Fruit fly (Drosophila melanogaster) whole organism, embryonic: ENCODE measurements around the gene Spt7.
A peak's percentile ranks its signal among the peaks of the same experiment; 100 is the strongest.

Experiments
- Awh ChIP-seq: fragments of 200-800 bp; sonication (Bioruptor generic); IDR thresholded peaks from 2 replicates; pipeline ENCODE4, ENCODE4 v1.3.6; 2022; ENCODE audit warnings: missing biosample characterization, missing genetic modification characterization
- Blimp-1 ChIP-seq: fragments of 200-800 bp; sonication (Bioruptor generic); optimal IDR thresholded peaks from 3 replicates; lab custom pipeline; 2018; ENCODE audit warnings: missing biosample characterization, missing genetic modification characterization, mild to moderate bottlenecking, moderate library complexity, missing genetic modification reagents
- CG10543 ChIP-seq: fragments of 200-800 bp; sonication (Bioruptor generic); optimal IDR thresholded peaks from 3 replicates; lab custom pipeline; 2017; ENCODE audit warnings: missing biosample characterization, mild to moderate bottlenecking, missing genetic modification characterization, moderate library complexity
- CG10979 ChIP-seq: fragments of 200-800 bp; sonication (Bioruptor generic); optimal IDR thresholded peaks from 2 replicates; lab custom pipeline; 2018; ENCODE audit warnings: missing biosample characterization, mild to moderate bottlenecking, missing genetic modification characterization, moderate library complexity
- CG11696 ChIP-seq: fragments of 200-800 bp; sonication (Bioruptor generic); IDR thresholded peaks from 2 replicates; pipeline ENCODE4 v1.3.6; 2022; ENCODE audit warnings: missing biosample characterization, missing genetic modification characterization
- CG12104 ChIP-seq: fragments of 200-800 bp; sonication (Bioruptor generic); optimal IDR thresholded peaks from 3 replicates; lab custom pipeline; 2016; ENCODE audit warnings: missing biosample characterization, missing genetic modification characterization
- CG13775 ChIP-seq: fragments of 200-800 bp; sonication (Bioruptor generic); optimal IDR thresholded peaks from 3 replicates; lab custom pipeline; 2017; ENCODE audit warnings: missing biosample characterization, mild to moderate bottlenecking, missing genetic modification characterization
- CG13894 ChIP-seq: fragments of 200-800 bp; sonication (Bioruptor generic); optimal IDR thresholded peaks from 3 replicates; lab custom pipeline; 2018; ENCODE audit warnings: missing biosample characterization, mild to moderate bottlenecking, missing genetic modification characterization, moderate library complexity
- CG15011 ChIP-seq: fragments of 200-800 bp; sonication (Bioruptor generic); optimal IDR thresholded peaks from 3 replicates; lab custom pipeline; 2018; ENCODE audit warnings: missing biosample characterization, mild to moderate bottlenecking, missing genetic modification characterization
- CG16813 ChIP-seq: fragments of 200-800 bp; sonication (Bioruptor generic); IDR thresholded peaks from 3 replicates; pipeline ENCODE4 v1.3.6; 2022; ENCODE audit warnings: missing biosample characterization, missing genetic modification characterization; ENCODE audit not compliant: partially characterized antibody
- CG2712 ChIP-seq: fragments of 200-800 bp; optimal IDR thresholded peaks from 3 replicates; lab custom pipeline; 2019; ENCODE audit warnings: missing biosample characterization, mild to moderate bottlenecking, missing genetic modification characterization, moderate library complexity
- CG31224 ChIP-seq: fragments of 200-800 bp; sonication (Bioruptor generic); IDR thresholded peaks from 2 replicates; pipeline ENCODE4 v1.3.6; 2022; ENCODE audit warnings: missing biosample characterization, missing genetic modification characterization
- CG3838 ChIP-seq: fragments of 200-800 bp; sonication (Bioruptor generic); optimal IDR thresholded peaks from 3 replicates; lab custom pipeline; 2016; ENCODE audit warnings: missing biosample characterization, missing genetic modification characterization
- CG4617 ChIP-seq: fragments of 200-800 bp; sonication (Bioruptor generic); optimal IDR thresholded peaks from 3 replicates; lab custom pipeline; 2016; ENCODE audit warnings: missing biosample characterization, missing genetic modification characterization, borderline replicate concordance
- CG7928 ChIP-seq: fragments of 200-800 bp; sonication (Bioruptor generic); optimal IDR thresholded peaks from 2 replicates; lab custom pipeline; 2017; ENCODE audit warnings: missing biosample characterization, mild to moderate bottlenecking, missing genetic modification characterization
- CG9727 ChIP-seq: fragments of 200-800 bp; sonication (Bioruptor generic); optimal IDR thresholded peaks from 3 replicates; lab custom pipeline; 2017; ENCODE audit warnings: missing biosample characterization, mild to moderate bottlenecking, missing genetic modification characterization
- CG9932 ChIP-seq: fragments of 200-800 bp; sonication (Bioruptor generic); IDR thresholded peaks from 2 replicates; pipeline ENCODE4 v1.3.6; 2022; ENCODE audit warnings: missing biosample characterization, missing genetic modification characterization
- CkIIα-i1 ChIP-seq: fragments of 200-800 bp; sonication (Bioruptor generic); IDR thresholded peaks from 2 replicates; pipeline ENCODE4 v1.3.6; 2022; ENCODE audit warnings: missing biosample characterization, missing genetic modification characterization
- Ets65A ChIP-seq: fragments of 200-800 bp; sonication (Bioruptor generic); peaks from one replicate; lab custom pipeline; 2016; ENCODE audit warnings: missing biosample characterization, missing genetic modification characterization
- Gug ChIP-seq: fragments of 200-800 bp; sonication (Bioruptor generic); IDR thresholded peaks from 4 replicates; pipeline ENCODE4 v1.3.6; 2022; ENCODE audit warnings: missing biosample characterization, missing genetic modification characterization
- Hr78 ChIP-seq, 2 experiments: fragments of 200-800 bp in 1 of 2; fragments of >200 bp in 1 of 2; sonication (Bioruptor generic) in 1 of 2; optimal IDR thresholded peaks; 2 replicates each; lab custom pipeline; 2017 to 2019; ENCODE audit warnings: missing biosample characterization in 2 of 2, missing genetic modification characterization in 2 of 2, mild to moderate bottlenecking in 1 of 2, moderate library complexity in 1 of 2
- Hsf ChIP-seq: fragments of 200-800 bp; sonication (Bioruptor generic); optimal IDR thresholded peaks from 3 replicates; lab custom pipeline; 2016; ENCODE audit warnings: missing biosample characterization, missing genetic modification characterization
- Lpt ChIP-seq: fragments of >200 bp; optimal IDR thresholded peaks from 2 replicates; lab custom pipeline; 2018; ENCODE audit warnings: missing biosample characterization, missing genetic modification characterization
- MTF-1 ChIP-seq: fragments of 200-800 bp; sonication (Bioruptor generic); optimal IDR thresholded peaks from 2 replicates; lab custom pipeline; 2018; ENCODE audit warnings: missing biosample characterization, mild to moderate bottlenecking, missing genetic modification characterization, borderline replicate concordance
- Nf-YA ChIP-seq: fragments of 200-800 bp; sonication (Bioruptor generic); IDR thresholded peaks from 2 replicates; pipeline ENCODE4 v1.3.6; 2022; ENCODE audit warnings: missing biosample characterization, missing genetic modification characterization
- Opbp ChIP-seq: fragments of 200-800 bp; sonication (Bioruptor generic); IDR thresholded peaks from 3 replicates; pipeline ENCODE4 v1.3.6; 2022; ENCODE audit warnings: missing biosample characterization, missing genetic modification characterization; ENCODE audit not compliant: partially characterized antibody
- Pdp1 ChIP-seq, 2 experiments: fragments of 200-800 bp; sonication (Bioruptor generic); optimal IDR thresholded peaks; 3 replicates each; lab custom pipeline; 2016; ENCODE audit warnings: missing biosample characterization in 2 of 2, missing genetic modification characterization in 2 of 2, mild to moderate bottlenecking in 1 of 2, moderate library complexity in 1 of 2
- Sry-δ ChIP-seq: fragments of 200-800 bp; sonication (Bioruptor generic); optimal IDR thresholded peaks from 2 replicates; lab custom pipeline; 2016; ENCODE audit warnings: missing biosample characterization, missing genetic modification characterization
- az2 ChIP-seq: fragments of 200-800 bp; sonication (Bioruptor generic); optimal IDR thresholded peaks from 3 replicates; lab custom pipeline; 2016; ENCODE audit warnings: missing biosample characterization, missing genetic modification characterization
- crp ChIP-seq, 2 experiments: fragments of 200-800 bp; sonication (Bioruptor generic); optimal IDR thresholded peaks; 2 replicates in 1 of 2; 3 replicates in 1 of 2; lab custom pipeline; 2017; ENCODE audit warnings: missing biosample characterization in 2 of 2, missing genetic modification characterization in 2 of 2, mild to moderate bottlenecking in 1 of 2, moderate library complexity in 1 of 2
- dati ChIP-seq: fragments of 200-800 bp; sonication (Bioruptor generic); IDR thresholded peaks from 2 replicates; pipeline ENCODE4 v1.3.6; 2022; ENCODE audit warnings: missing biosample characterization, missing genetic modification characterization
- dysf ChIP-seq: fragments of 200-800 bp; sonication (Bioruptor generic); IDR thresholded peaks from 3 replicates; pipeline ENCODE4 v1.3.6; 2022; ENCODE audit warnings: missing biosample characterization, missing genetic modification characterization
- fd64A ChIP-seq: fragments of 200-800 bp; sonication (Bioruptor generic); optimal IDR thresholded peaks from 3 replicates; lab custom pipeline; 2018; ENCODE audit warnings: missing biosample characterization, mild to moderate bottlenecking, missing genetic modification characterization
- fru ChIP-seq: fragments of >200 bp; optimal IDR thresholded peaks from 2 replicates; lab custom pipeline; 2017
- ftz-f1 ChIP-seq: fragments of 200-800 bp; sonication (Bioruptor generic); optimal IDR thresholded peaks from 2 replicates; lab custom pipeline; 2016; ENCODE audit warnings: missing biosample characterization, missing genetic modification characterization
- gce ChIP-seq: fragments of 200-800 bp; sonication (Bioruptor generic); IDR thresholded peaks from 3 replicates; pipeline ENCODE4 v1.3.6; 2022; ENCODE audit warnings: missing biosample characterization, missing genetic modification characterization
- gcm2 ChIP-seq: fragments of 200-800 bp; sonication (Bioruptor generic); optimal IDR thresholded peaks from 2 replicates; lab custom pipeline; 2016; ENCODE audit warnings: missing biosample characterization, missing genetic modification characterization
- klu ChIP-seq: fragments of 200-800 bp; sonication (Bioruptor generic); IDR thresholded peaks from 2 replicates; pipeline ENCODE4 v1.3.6; 2022; ENCODE audit warnings: missing biosample characterization, missing genetic modification characterization
- lbe ChIP-seq: fragments of 200-800 bp; sonication (Bioruptor generic); optimal IDR thresholded peaks from 2 replicates; lab custom pipeline; 2016; ENCODE audit warnings: missing biosample characterization, mild to moderate bottlenecking, missing genetic modification characterization
- lilli ChIP-seq: fragments of 200-800 bp; sonication (Bioruptor generic); optimal IDR thresholded peaks from 3 replicates; lab custom pipeline; 2016; ENCODE audit warnings: missing biosample characterization, missing genetic modification characterization
- maf-S ChIP-seq: fragments of 200-800 bp; sonication (Bioruptor generic); optimal IDR thresholded peaks from 2 replicates; lab custom pipeline; 2016; ENCODE audit warnings: missing biosample characterization, missing genetic modification characterization
- mam ChIP-seq: fragments of 200-800 bp; sonication (Bioruptor generic); optimal IDR thresholded peaks from 3 replicates; lab custom pipeline; 2016; ENCODE audit warnings: missing biosample characterization, missing genetic modification characterization
- pan ChIP-seq, 4 experiments: fragments of >200 bp in 3 of 4; fragments of 200-800 bp in 1 of 4; sonication (Bioruptor generic) in 1 of 4; optimal IDR thresholded peaks in 3 of 4; IDR thresholded peaks in 1 of 4; 2 replicates each; pipeline versions ENCODE4 v1.3.6 to Lab custom; 2017 to 2022; ENCODE audit warnings: missing biosample characterization in 2 of 4, missing genetic modification characterization in 2 of 4, mixed read lengths in 1 of 4
- pb ChIP-seq: fragments of 200-800 bp; sonication (Bioruptor generic); optimal IDR thresholded peaks from 3 replicates; lab custom pipeline; 2016; ENCODE audit warnings: missing biosample characterization, missing genetic modification characterization
- ranshi ChIP-seq: fragments of 200-800 bp; sonication (Bioruptor generic); IDR thresholded peaks from 2 replicates; pipeline ENCODE4 v1.3.6; 2022; ENCODE audit warnings: missing biosample characterization, missing genetic modification characterization
- rib ChIP-seq: fragments of 200-800 bp; sonication (Bioruptor generic); IDR thresholded peaks from 2 replicates; pipeline ENCODE4 v1.3.6; 2022; ENCODE audit warnings: missing biosample characterization, missing genetic modification characterization
- slbo ChIP-seq: fragments of 200-800 bp; sonication (Bioruptor generic); IDR thresholded peaks from 2 replicates; pipeline ENCODE4 v1.3.6; 2022; ENCODE audit warnings: missing biosample characterization, missing genetic modification characterization
- tx ChIP-seq: fragments of 200-800 bp; sonication (Bioruptor generic); optimal IDR thresholded peaks from 2 replicates; lab custom pipeline; 2016; ENCODE audit warnings: missing biosample characterization, missing genetic modification characterization
- wek ChIP-seq: fragments of 200-800 bp; sonication (Bioruptor generic); optimal IDR thresholded peaks from 3 replicates; lab custom pipeline; 2018; ENCODE audit warnings: missing biosample characterization, mild to moderate bottlenecking, missing genetic modification characterization, moderate library complexity

Gene Spt7

DNA sequence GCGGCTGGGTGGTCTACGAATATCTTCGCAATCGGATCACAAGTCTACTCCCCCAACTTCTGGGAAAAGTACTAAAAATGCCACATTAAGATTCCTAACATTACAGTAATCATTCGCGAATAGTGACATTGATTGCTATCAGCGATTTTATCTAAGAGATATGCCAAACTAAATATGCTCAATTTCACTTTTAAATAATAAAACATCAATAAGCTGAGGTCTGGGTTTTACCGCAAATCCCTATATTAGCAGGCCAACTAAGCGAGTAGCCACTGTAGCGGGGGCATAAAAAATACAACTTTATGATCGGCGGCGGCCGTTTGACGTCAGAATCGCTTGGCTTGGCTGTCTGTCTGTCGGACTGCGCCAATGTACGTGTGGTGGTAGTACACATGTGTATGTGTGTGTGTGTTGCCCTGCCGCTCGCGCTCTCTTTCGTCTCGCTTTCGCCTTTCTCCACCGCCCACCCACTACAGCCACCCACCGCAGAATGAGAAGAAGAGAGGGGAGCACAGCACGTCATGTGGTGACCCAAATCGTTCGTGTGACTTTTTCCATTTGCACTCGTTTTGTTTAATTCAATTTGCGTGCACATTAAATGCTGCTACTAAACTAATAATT lies 30.1 kb downstream of the Spt7 start (continued):
- TF ChIP-seq Hsf (peak; percentile 93), ftz-f1 (GFP tag; lab: Kevin White, UChicago) (peak; percentile 66), gce (GFP tag; lab: Robert Waterston, UW) (peak; percentile 87), az2 (GFP tag; lab: Kevin White, UChicago) (peak; percentile 95), lbe (GFP tag; lab: Kevin White, UChicago) (peak; percentile 95), CG7928 (peak; percentile 75), CG9932 (GFP tag; lab: Robert Waterston, UW) (peak; percentile 97), tx (GFP tag; lab: Kevin White, UChicago) (peak; percentile 92), CG13894 (tag; lab: Kevin White, UChicago) (peak; percentile 93), crp (GFP tag; optimal IDR thresholded peaks at IDR 0.05; lab: Kevin White, UChicago) (peak in 1 of 2 experiments; percentile 60), Awh (peak; percentile 92), CG10979 (tag; lab: Kevin White, UChicago) (peak; percentile 85), Hr78 (GFP tag; optimal IDR thresholded peaks at IDR 0.05; lab: Kevin White, UChicago) (peak in 1 of 2 experiments; percentile 86), CkIIα-i1 (GFP tag; lab: Robert Waterston, UW) (peak; percentile 46; the same call in 1 of the 2 replicates), CG12104 (peak; percentile 79), klu (GFP tag; lab: Robert Waterston, UW) (peak; percentile 93), lilli (peak; percentile 98), dati (peak; percentile 82), CG10543 (GFP tag; lab: Kevin White, UChicago) (peak; percentile 96), fru (lab: Kevin White, UChicago) (no peak), Pdp1 (GFP tag; optimal IDR thresholded peaks at IDR 0.05; lab: Kevin White, UChicago) (peak; percentile 95 to 97), Gug (GFP tag; lab: Robert Waterston, UW) (peak; percentile 98), maf-S (GFP tag; lab: Kevin White, UChicago) (peak; percentile 92), pan (optimal IDR thresholded peaks at IDR 0.05; lab: Kevin White, UChicago) (no peak), pan (GFP tag; optimal IDR thresholded peaks at IDR 0.05 in 1 of 2, IDR thresholded peaks at IDR 0.05 in 1 of 2) (peak in 1 of 2 experiments; percentile 97), ranshi (GFP tag; lab: Robert Waterston, UW) (peak; percentile 95), Ets65A (GFP tag; lab: Kevin White, UChicago) (peak; percentile 99), MTF-1 (GFP tag; lab: Kevin White, UChicago) (peak; percentile 75), pb (peak; percentile 88), Blimp-1 (GFP tag; lab: Kevin White, UChicago) (peak; percentile 88), wek (GFP tag; lab: Kevin White, UChicago) (peak; percentile 90), CG9727 (GFP tag; lab: Kevin White, UChicago) (peak; percentile 91), dysf (GFP tag; lab: Robert Waterston, UW) (peak; percentile 97), CG11696 (GFP tag; lab: Robert Waterston, UW) (peak; percentile 76), CG16813 (GFP tag; lab: Robert Waterston, UW) (no peak), CG4617 (GFP tag; lab: Kevin White, UChicago) (peak; percentile 76), rib (GFP tag; lab: Robert Waterston, UW) (peak; percentile 90), fd64A (GFP tag; lab: Kevin White, UChicago) (peak; percentile 90), mam (GFP tag; lab: Kevin White, UChicago) (peak; percentile 98), CG3838 (GFP tag; lab: Kevin White, UChicago) (peak; percentile 87), Sry-δ (GFP tag; lab: Kevin White, UChicago) (peak; percentile 60), gcm2 (GFP tag; lab: Kevin White, UChicago) (peak; percentile 92), Lpt (no peak), CG15011 (GFP tag; lab: Kevin White, UChicago) (peak; percentile 82), Opbp (no peak), CG13775 (GFP tag; lab: Kevin White, UChicago) (peak; percentile 88), slbo (peak; percentile 98), CG2712 (tag; lab: Kevin White, UChicago) (peak; percentile 93), Nf-YA (GFP tag; lab: Robert Waterston, UW) (peak; percentile 87), CG31224 (GFP tag; lab: Robert Waterston, UW) (peak; percentile 87)
